Worm (Caenorhabditis elegans) whole organism, L4 larva: ENCODE measurements around the gene lag-2.

Source experiments
- D1046.2 ChIP-seq: fragments of 200-800 bp; sonication (Bioruptor generic); IDR thresholded peaks from 2 replicates; pipeline ENCODE4 v1.3.6; 2022; ENCODE audit warnings: missing genetic modification characterization, missing compliant biosample characterization
- F26F4.8 ChIP-seq: fragments of 200-800 bp; sonication (Bioruptor generic); conservative IDR thresholded peaks from 2 replicates; pipeline ENCODE4 v1.3.6; 2022; ENCODE audit warnings: missing genetic modification characterization, missing compliant biosample characterization
- F49E8.2 ChIP-seq: sonication (generic microtip); optimal IDR thresholded peaks from 2 replicates; lab custom pipeline; 2016; ENCODE audit warnings: missing compliant biosample characterization, mild to moderate bottlenecking, missing genetic modification characterization, borderline replicate concordance
- Y48G9A.11 ChIP-seq: fragments of 200-800 bp; sonication (Bioruptor generic); IDR thresholded peaks from 2 replicates; pipeline ENCODE4 v1.3.6; 2022; ENCODE audit warnings: missing genetic modification reagents, missing genetic modification characterization, missing compliant biosample characterization
- Y5F2A.4 ChIP-seq: fragments of 200-800 bp; sonication (Bioruptor generic); optimal IDR thresholded peaks from 2 replicates; lab custom pipeline; 2018; ENCODE audit warnings: mild to moderate bottlenecking, missing genetic modification characterization, missing compliant biosample characterization
- Y75B8A.6 ChIP-seq: fragments of 200-800 bp; sonication (Bioruptor generic); IDR thresholded peaks from 2 replicates; pipeline ENCODE4 v1.3.6; 2022; ENCODE audit warnings: missing genetic modification reagents, missing genetic modification characterization, missing compliant biosample characterization
- aha-1 ChIP-seq: fragments of 150-350 bp; peaks from one replicate; lab custom pipeline; 2014; ENCODE audit warnings: missing biosample characterization, missing genetic modification characterization
- ama-1 ChIP-seq: fragments of 150-350 bp; optimal IDR thresholded peaks from 2 replicates; lab custom pipeline; 2014; ENCODE audit warnings: inconsistent platforms, mixed read lengths
- arid-1 ChIP-seq: fragments of 200-800 bp; sonication (Bioruptor generic); conservative IDR thresholded peaks from 2 replicates; pipeline ENCODE4 v1.3.6; 2022; ENCODE audit warnings: missing genetic modification reagents, missing genetic modification characterization, missing compliant biosample characterization
- attf-4 ChIP-seq: sonication (generic microtip); optimal IDR thresholded peaks from 3 replicates; lab custom pipeline; 2017; ENCODE audit warnings: missing biosample characterization, missing genetic modification characterization
- ceh-44 ChIP-seq: fragments of 200-800 bp; sonication (Bioruptor generic); IDR thresholded peaks from 2 replicates; pipeline ENCODE4 v1.3.6; 2022; ENCODE audit warnings: missing genetic modification reagents, missing genetic modification characterization, missing compliant biosample characterization
- cey-2 ChIP-seq: sonication (generic microtip); optimal IDR thresholded peaks from 3 replicates; lab custom pipeline; 2017; ENCODE audit warnings: missing genetic modification characterization, mild to moderate bottlenecking, missing compliant biosample characterization, antibody characterized with exemption, borderline replicate concordance; ENCODE audit not compliant: insufficient read depth
- ctbp-1 ChIP-seq: fragments of 200-800 bp; sonication (Bioruptor generic); IDR thresholded peaks from 2 replicates; pipeline ENCODE4 v1.3.6; 2022; ENCODE audit warnings: missing genetic modification reagents, missing genetic modification characterization, missing compliant biosample characterization
- daf-16 ChIP-seq, 3 experiments: sonication (generic microtip); optimal IDR thresholded peaks; 2 replicates each; lab custom pipeline; 2016 to 2017; ENCODE audit warnings: missing genetic modification characterization in 3 of 3, missing genetic modification reagents in 3 of 3, mild to moderate bottlenecking in 2 of 3, missing compliant biosample characterization in 2 of 3, missing biosample characterization in 1 of 3, moderate library complexity in 1 of 3
- dmd-6 ChIP-seq: fragments of 200-800 bp; sonication (Bioruptor generic); IDR thresholded peaks from 2 replicates; pipeline ENCODE4 v1.3.6; 2022; ENCODE audit warnings: missing genetic modification reagents, missing genetic modification characterization, missing compliant biosample characterization
- dmd-8 ChIP-seq: fragments of 200-800 bp; sonication (Bioruptor generic); IDR thresholded peaks from 2 replicates; pipeline ENCODE4 v1.3.6; 2022; ENCODE audit warnings: missing genetic modification characterization, missing compliant biosample characterization
- dmd-9 ChIP-seq: fragments of 200-800 bp; sonication (Bioruptor generic); IDR thresholded peaks from 2 replicates; pipeline ENCODE4 v1.3.6; 2022; ENCODE audit warnings: missing genetic modification reagents, missing genetic modification characterization, missing compliant biosample characterization
- duxl-1 ChIP-seq: sonication (generic microtip); optimal IDR thresholded peaks from 2 replicates; lab custom pipeline; 2016; ENCODE audit warnings: mild to moderate bottlenecking, missing genetic modification characterization, moderate library complexity, missing compliant biosample characterization; ENCODE audit not compliant: poor library complexity
- dve-1 ChIP-seq: sonication (generic microtip); optimal IDR thresholded peaks from 2 replicates; lab custom pipeline; 2017; ENCODE audit warnings: antibody characterized with exemption, mild to moderate bottlenecking, missing genetic modification characterization, missing compliant biosample characterization; ENCODE audit not compliant: insufficient read depth
- egl-43 ChIP-seq: fragments of 200-800 bp; sonication (Bioruptor generic); IDR thresholded peaks from 2 replicates; pipeline ENCODE4 v1.3.6; 2022; ENCODE audit warnings: missing genetic modification reagents, missing genetic modification characterization, missing compliant biosample characterization
- fkh-10 ChIP-seq: fragments of 150-350 bp; optimal IDR thresholded peaks from 2 replicates; lab custom pipeline; 2014; ENCODE audit warnings: missing biosample characterization, missing genetic modification reagents, missing genetic modification characterization
- hmg-1.1 ChIP-seq: fragments of 200-800 bp; sonication (Bioruptor generic); IDR thresholded peaks from 2 replicates; pipeline ENCODE4 v1.3.6; 2022; ENCODE audit warnings: missing genetic modification reagents, missing genetic modification characterization, missing compliant biosample characterization
- jun-1 ChIP-seq: fragments of 150-350 bp; optimal IDR thresholded peaks from 2 replicates; lab custom pipeline; 2014; ENCODE audit warnings: missing biosample characterization, missing genetic modification reagents, missing genetic modification characterization
- lim-7 ChIP-seq: fragments of 200-800 bp; sonication (Bioruptor generic); IDR thresholded peaks from 2 replicates; pipeline ENCODE4 v1.3.6; 2022; ENCODE audit warnings: missing genetic modification characterization, missing compliant biosample characterization
- lin-1 ChIP-seq: fragments of 200-800 bp; sonication (Bioruptor generic); IDR thresholded peaks from 2 replicates; pipeline ENCODE4 v1.3.6; 2022; ENCODE audit warnings: missing genetic modification reagents, missing genetic modification characterization, missing compliant biosample characterization
- lin-38 ChIP-seq: fragments of 200-800 bp; sonication (Bioruptor generic); IDR thresholded peaks from 2 replicates; pipeline ENCODE4 v1.3.6; 2022; ENCODE audit warnings: missing genetic modification reagents, missing genetic modification characterization, missing compliant biosample characterization
- lin-39 ChIP-seq: fragments of 150-350 bp; optimal IDR thresholded peaks from 2 replicates; lab custom pipeline; 2014; ENCODE audit warnings: missing biosample characterization, missing genetic modification reagents, missing genetic modification characterization
- lsy-2 ChIP-seq, 2 experiments: fragments of 150-350 bp in 1 of 2; sonication (generic microtip) in 1 of 2; optimal IDR thresholded peaks; 2 replicates each; lab custom pipeline; 2014 to 2017; ENCODE audit warnings: missing biosample characterization in 2 of 2, missing genetic modification characterization in 2 of 2
- madf-5 ChIP-seq, 2 experiments: fragments of 200-800 bp; sonication (Bioruptor generic); IDR thresholded peaks; 2 replicates each; pipeline ENCODE4 v1.3.6; 2022; ENCODE audit warnings: missing compliant biosample characterization in 2 of 2, missing genetic modification characterization in 2 of 2
- mdl-1 ChIP-seq, 2 experiments: fragments of 150-350 bp in 1 of 2; sonication (generic microtip) in 1 of 2; optimal IDR thresholded peaks; 2 replicates each; lab custom pipeline; 2014 to 2017; ENCODE audit warnings: missing biosample characterization in 2 of 2, missing genetic modification characterization in 2 of 2
- mdt-29 ChIP-seq: fragments of 200-800 bp; sonication (Bioruptor generic); IDR thresholded peaks from 2 replicates; pipeline ENCODE4 v1.3.6; 2022; ENCODE audit warnings: missing genetic modification reagents, missing genetic modification characterization, missing compliant biosample characterization
- nhr-42 ChIP-seq: fragments of 200-800 bp; sonication (Bioruptor generic); IDR thresholded peaks from 2 replicates; pipeline ENCODE4 v1.3.6; 2022; ENCODE audit warnings: missing genetic modification characterization, missing compliant biosample characterization
- nhr-76 ChIP-seq: fragments of 150-350 bp; optimal IDR thresholded peaks from 2 replicates; lab custom pipeline; 2014; ENCODE audit warnings: missing biosample characterization, missing genetic modification characterization
- nhr-77 ChIP-seq: fragments of 150-350 bp; optimal IDR thresholded peaks from 2 replicates; lab custom pipeline; 2014; ENCODE audit warnings: missing biosample characterization, missing genetic modification characterization
- set-16 ChIP-seq: fragments of 200-800 bp; sonication (Bioruptor generic); IDR thresholded peaks from 2 replicates; pipeline ENCODE4 v1.3.6; 2022; ENCODE audit warnings: missing genetic modification reagents, missing genetic modification characterization, missing compliant biosample characterization
- snpc-1.2 ChIP-seq: fragments of 200-800 bp; sonication (Bioruptor generic); IDR thresholded peaks from 2 replicates; pipeline ENCODE4 v1.3.6; 2022; ENCODE audit warnings: missing genetic modification reagents, missing genetic modification characterization, missing compliant biosample characterization
- spr-1 ChIP-seq: sonication (generic microtip); optimal IDR thresholded peaks from 2 replicates; lab custom pipeline; 2016; ENCODE audit warnings: mild to moderate bottlenecking, missing genetic modification characterization, missing compliant biosample characterization
- spr-3 ChIP-seq: fragments of 200-800 bp; sonication (Bioruptor generic); optimal IDR thresholded peaks from 2 replicates; lab custom pipeline; 2018; ENCODE audit warnings: mild to moderate bottlenecking, missing genetic modification characterization, missing compliant biosample characterization
- tra-1 ChIP-seq: fragments of 200-800 bp; sonication (Bioruptor generic); IDR thresholded peaks from 2 replicates; pipeline ENCODE4 v1.3.6; 2022; ENCODE audit warnings: missing genetic modification reagents, missing genetic modification characterization, missing compliant biosample characterization
- unc-130 ChIP-seq: sonication (generic microtip); optimal IDR thresholded peaks from 2 replicates; lab custom pipeline; 2016; ENCODE audit warnings: missing genetic modification reagents, missing genetic modification characterization, missing compliant biosample characterization
- unc-62 ChIP-seq, 3 experiments: fragments of 150-350 bp in 1 of 3; sonication (generic microtip); optimal IDR thresholded peaks in 2 of 3; peaks in 1 of 3; 1 replicate in 1 of 3; 2 replicates in 2 of 3; lab custom pipeline; 2014 to 2017; ENCODE audit warnings: missing biosample characterization in 3 of 3, missing genetic modification characterization in 3 of 3, missing genetic modification reagents in 3 of 3, missing genotype in 1 of 3
- vab-7 ChIP-seq: fragments of 200-800 bp; sonication (Bioruptor generic); IDR thresholded peaks from 2 replicates; pipeline ENCODE4 v1.3.6; 2022; ENCODE audit warnings: missing genetic modification reagents, missing genetic modification characterization, missing compliant biosample characterization
- zip-11 ChIP-seq: fragments of 200-800 bp; sonication (Bioruptor generic); IDR thresholded peaks from 2 replicates; pipeline ENCODE4 v1.3.6; 2022; ENCODE audit warnings: missing genetic modification characterization, missing compliant biosample characterization
- ztf-11 ChIP-seq: fragments of 150-350 bp; optimal IDR thresholded peaks from 2 replicates; lab custom pipeline; 2014; ENCODE audit warnings: missing biosample characterization, missing genetic modification characterization

Gene lag-2

DNA sequence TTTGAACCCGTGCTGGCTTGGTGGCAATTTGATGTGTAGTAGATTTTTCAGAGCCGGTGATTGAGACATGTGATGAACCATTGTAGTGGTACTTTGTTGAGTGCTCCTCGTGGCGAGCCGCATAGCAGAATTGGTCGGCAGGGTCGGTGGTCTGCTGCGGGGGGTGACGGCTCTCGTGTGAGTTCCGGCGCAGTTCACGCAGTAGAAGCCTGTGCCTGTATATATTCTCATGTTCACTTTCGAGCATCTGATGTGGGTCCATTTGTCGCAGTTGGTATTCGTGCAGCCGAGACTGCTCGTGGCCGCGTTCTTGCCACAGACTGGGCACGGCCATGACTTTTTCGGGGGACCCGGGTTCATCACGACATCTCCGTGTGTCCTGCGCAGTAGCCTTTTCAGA lies 25.8 kb upstream of the lag-2 start:
- no peak for TF ChIP-seq lim-7 (GFP tag; lab: Robert Waterston, UW)
- no peak for TF ChIP-seq cey-2
- no peak for TF ChIP-seq spr-3 (GFP tag; lab: Kevin White, UChicago)
- TF ChIP-seq set-16 (GFP tag; lab: Robert Waterston, UW) = peak; percentile 62
- no peak for TF ChIP-seq lin-1 (GFP tag; lab: Robert Waterston, UW)

DNA sequence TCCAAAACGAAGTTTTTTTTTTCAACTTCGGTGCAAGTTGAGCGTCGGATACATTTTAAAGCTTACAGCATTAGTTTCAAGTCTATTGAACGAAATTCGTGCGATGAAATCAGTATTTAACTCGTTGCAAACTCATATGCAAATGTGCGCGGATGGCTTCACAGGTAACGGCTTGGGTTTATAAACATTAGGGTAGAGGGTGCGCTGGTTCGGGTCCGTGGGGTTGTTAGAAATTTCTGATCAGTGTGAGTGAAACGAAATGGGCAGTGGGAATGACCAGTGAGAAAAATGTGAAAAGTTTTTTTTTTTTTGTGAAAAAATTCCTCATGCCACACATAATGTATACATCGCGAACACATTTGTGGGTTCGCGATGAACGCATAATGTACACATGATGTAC lies 25.0 kb upstream of the lag-2 start:
- TF ChIP-seq lsy-2 (tag; optimal IDR thresholded peaks at IDR 0.05; lab: Kevin White, UChicago) (no peak), spr-1 (no peak), F26F4.8 (peak; percentile 71; the same call in 1 of the 2 replicates), lin-38 (GFP tag; lab: Robert Waterston, UW) (no peak), ceh-44 (GFP tag; lab: Robert Waterston, UW) (0 out of 2 replicates have a peak, but pooled peaks have one; percentile 16), mdt-29 (GFP tag; lab: Robert Waterston, UW) (peak; percentile 34; the same call in 1 of the 2 replicates), mdl-1 (tag; optimal IDR thresholded peaks at IDR 0.05; lab: Kevin White, UChicago) (no peak), lim-7 (GFP tag; lab: Robert Waterston, UW) (peak; percentile 62; the same call in 1 of the 2 replicates), dve-1 (tag; lab: Kevin White, UChicago) (no peak), madf-5 (GFP tag; IDR thresholded peaks at IDR 0.05; lab: Robert Waterston, UW) (peak in 1 of 2 experiments; percentile 31; a peak in 1 of 4 replicates), spr-3 (GFP tag; lab: Kevin White, UChicago) (no peak), nhr-42 (GFP tag; lab: Robert Waterston, UW) (no peak), Y75B8A.6 (GFP tag; lab: Robert Waterston, UW) (0 out of 2 replicates have a peak, but pooled peaks have one; percentile 14), duxl-1 (no peak), dmd-9 (0 out of 2 replicates have a peak, but pooled peaks have one; percentile 23), tra-1 (GFP tag; lab: Robert Waterston, UW) (0 out of 2 replicates have a peak, but pooled peaks have one; percentile 52), daf-16 (GFP tag; optimal IDR thresholded peaks at IDR 0.05; lab: Kevin White, UChicago) (no peak), daf-16 (tag; optimal IDR thresholded peaks at IDR 0.05; lab: Kevin White, UChicago) (no peak), lin-1 (GFP tag; lab: Robert Waterston, UW) (0 out of 2 replicates have a peak, but pooled peaks have one; percentile 42), Y5F2A.4 (no peak), D1046.2 (GFP tag; lab: Robert Waterston, UW) (peak; percentile 58; the same call in 1 of the 2 replicates), vab-7 (GFP tag; lab: Robert Waterston, UW) (peak; percentile 63), F49E8.2 (tag; lab: Kevin White, UChicago) (peak; percentile 66), lin-39 (tag; lab: Kevin White, UChicago) (no peak), aha-1 (no peak), dmd-8 (GFP tag; lab: Robert Waterston, UW) (peak; percentile 82), zip-11 (GFP tag; lab: Robert Waterston, UW) (no peak), nhr-76 (tag; lab: Kevin White, UChicago) (no peak), egl-43 (GFP tag; lab: Robert Waterston, UW) (peak; percentile 80), nhr-77 (tag; lab: Kevin White, UChicago) (no peak), ama-1 (lab: Kevin White, UChicago) (no peak), attf-4 (tag; lab: Kevin White, UChicago) (no peak), ztf-11 (no peak), unc-130 (GFP tag; lab: Kevin White, UChicago) (peak; percentile 28), unc-62 (GFP tag; optimal IDR thresholded peaks at IDR 0.05 in 1 of 2; lab: Kevin White, UChicago) (peak in 1 of 2 experiments; percentile 44), unc-62 (tag; optimal IDR thresholded peaks at IDR 0.05; lab: Kevin White, UChicago) (no peak), hmg-1.1 (GFP tag; lab: Robert Waterston, UW) (no peak), jun-1 (tag; lab: Kevin White, UChicago) (no peak), snpc-1.2 (GFP tag; lab: Robert Waterston, UW) (peak; percentile 86), Y48G9A.11 (GFP tag; lab: Robert Waterston, UW) (peak; percentile 61), ctbp-1 (peak; percentile 47; the same call in 1 of the 2 replicates), arid-1 (GFP tag; lab: Robert Waterston, UW) (peak; percentile 51; the same call in 1 of the 2 replicates), dmd-6 (GFP tag; lab: Robert Waterston, UW) (no peak), fkh-10 (GFP tag; lab: Kevin White, UChicago) (no peak)
